Fruit fly (Drosophila melanogaster) whole organism, embryonic: ENCODE data around the gene Pgls.

Source experiments
- Ada2b ChIP-seq: fragments of 200-800 bp; sonication (Bioruptor generic); IDR thresholded peaks from 2 replicates; pipeline ENCODE4 v1.3.6; 2022; ENCODE audit warnings: missing biosample characterization, missing genetic modification characterization
- Adf1 ChIP-seq: fragments of 200-800 bp; sonication (Bioruptor generic); IDR thresholded peaks from 2 replicates; pipeline ENCODE4 v1.3.6; 2022; ENCODE audit warnings: missing biosample characterization, missing genetic modification characterization
- Atf-2 ChIP-seq: fragments of 200-800 bp; sonication (Bioruptor generic); optimal IDR thresholded peaks from 2 replicates; lab custom pipeline; 2016; ENCODE audit warnings: missing biosample characterization, missing genetic modification characterization
- B-H2 ChIP-seq: fragments of 200-800 bp; sonication (Bioruptor generic); optimal IDR thresholded peaks from 2 replicates; lab custom pipeline; 2018; ENCODE audit warnings: missing biosample characterization, mild to moderate bottlenecking, missing genetic modification characterization
- BtbVII ChIP-seq: fragments of 200-800 bp; sonication (Bioruptor generic); optimal IDR thresholded peaks from 3 replicates; lab custom pipeline; 2017; ENCODE audit warnings: missing biosample characterization, mild to moderate bottlenecking, missing genetic modification characterization
- CG11093 ChIP-seq: fragments of 200-800 bp; sonication (Bioruptor generic); IDR thresholded peaks from 3 replicates; pipeline ENCODE4 v1.3.6; 2022; ENCODE audit warnings: missing biosample characterization, missing genetic modification characterization
- CG11398 ChIP-seq: fragments of 200-800 bp; sonication (Bioruptor generic); optimal IDR thresholded peaks from 2 replicates; lab custom pipeline; 2016; ENCODE audit warnings: missing biosample characterization, missing genetic modification characterization
- CG13123 ChIP-seq: fragments of 200-800 bp; sonication (Bioruptor generic); optimal IDR thresholded peaks from 2 replicates; lab custom pipeline; 2016; ENCODE audit warnings: missing biosample characterization, missing genetic modification characterization
- CG15601 ChIP-seq: fragments of 200-800 bp; sonication (Bioruptor generic); optimal IDR thresholded peaks from 3 replicates; lab custom pipeline; 2019; ENCODE audit warnings: missing biosample characterization, mild to moderate bottlenecking, missing genetic modification characterization, moderate library complexity
- CG16815 ChIP-seq: fragments of 200-800 bp; sonication (Bioruptor generic); optimal IDR thresholded peaks from 3 replicates; lab custom pipeline; 2017; ENCODE audit warnings: missing biosample characterization, mild to moderate bottlenecking, missing genetic modification characterization
- CG17328 ChIP-seq: fragments of 200-800 bp; sonication (Bioruptor generic); IDR thresholded peaks from 2 replicates; pipeline ENCODE4 v1.3.6; 2022; ENCODE audit warnings: missing biosample characterization, missing genetic modification characterization
- CG17568 ChIP-seq: fragments of 200-800 bp; sonication (Bioruptor generic); optimal IDR thresholded peaks from 2 replicates; lab custom pipeline; 2018; ENCODE audit warnings: missing biosample characterization, mild to moderate bottlenecking, missing genetic modification characterization, moderate library complexity
- CG18599 ChIP-seq: fragments of 200-800 bp; sonication (Bioruptor generic); optimal IDR thresholded peaks from 3 replicates; lab custom pipeline; 2017; ENCODE audit warnings: missing biosample characterization, missing genetic modification characterization, mild to moderate bottlenecking, moderate library complexity, missing genetic modification reagents
- CG31388 ChIP-seq: fragments of 200-800 bp; sonication (Bioruptor generic); optimal IDR thresholded peaks from 2 replicates; lab custom pipeline; 2016; ENCODE audit warnings: missing biosample characterization, missing genetic modification characterization
- CG3281 ChIP-seq: fragments of 200-800 bp; sonication (Bioruptor generic); optimal IDR thresholded peaks from 3 replicates; lab custom pipeline; 2017; ENCODE audit warnings: missing biosample characterization, mild to moderate bottlenecking, missing genetic modification characterization
- CG3847 ChIP-seq: fragments of 200-800 bp; sonication (Bioruptor generic); IDR thresholded peaks from 2 replicates; pipeline ENCODE4 v1.3.6; 2022; ENCODE audit warnings: missing biosample characterization, missing genetic modification characterization
- CG42726 ChIP-seq: fragments of 200-800 bp; sonication (Bioruptor generic); IDR thresholded peaks from 2 replicates; pipeline ENCODE4 v1.3.6; 2022; ENCODE audit warnings: missing biosample characterization, missing genetic modification characterization; ENCODE audit not compliant: partially characterized antibody
- CG5953 ChIP-seq: fragments of 200-800 bp; sonication (Bioruptor generic); IDR thresholded peaks from 2 replicates; pipeline ENCODE4 v1.3.6; 2022; ENCODE audit warnings: missing biosample characterization, missing genetic modification characterization
- CG7839 ChIP-seq: fragments of 200-800 bp; sonication (Bioruptor generic); optimal IDR thresholded peaks from 3 replicates; lab custom pipeline; 2018; ENCODE audit warnings: missing biosample characterization, mild to moderate bottlenecking, missing genetic modification characterization, moderate library complexity
- CG8765 ChIP-seq: fragments of 200-800 bp; sonication (Bioruptor generic); IDR thresholded peaks from 2 replicates; pipeline ENCODE4 v1.3.6; 2022; ENCODE audit warnings: missing biosample characterization, missing genetic modification characterization
- CG9727 ChIP-seq: fragments of 200-800 bp; sonication (Bioruptor generic); optimal IDR thresholded peaks from 3 replicates; lab custom pipeline; 2017; ENCODE audit warnings: missing biosample characterization, mild to moderate bottlenecking, missing genetic modification characterization
- CG9876 ChIP-seq: fragments of 200-800 bp; sonication (Bioruptor generic); optimal IDR thresholded peaks from 2 replicates; lab custom pipeline; 2016; ENCODE audit warnings: missing biosample characterization, missing genetic modification characterization
- Dbx ChIP-seq: fragments of 200-800 bp; sonication (Bioruptor generic); IDR thresholded peaks from 3 replicates; pipeline ENCODE4 v1.3.6; 2022; ENCODE audit warnings: missing biosample characterization, missing genetic modification characterization
- Fer3 ChIP-seq: fragments of 200-800 bp; sonication (Bioruptor generic); optimal IDR thresholded peaks from 2 replicates; lab custom pipeline; 2018; ENCODE audit warnings: missing biosample characterization, mild to moderate bottlenecking, missing genetic modification characterization, moderate library complexity
- GATAe ChIP-seq: fragments of 200-800 bp; sonication (Bioruptor generic); conservative IDR thresholded peaks from 2 replicates; pipeline ENCODE4 v1.3.6; 2022; ENCODE audit warnings: missing biosample characterization, missing genetic modification characterization
- Gug ChIP-seq: fragments of 200-800 bp; sonication (Bioruptor generic); IDR thresholded peaks from 4 replicates; pipeline ENCODE4 v1.3.6; 2022; ENCODE audit warnings: missing biosample characterization, missing genetic modification characterization
- HmgD ChIP-seq: fragments of 200-800 bp; sonication (Bioruptor generic); optimal IDR thresholded peaks from 3 replicates; lab custom pipeline; 2016; ENCODE audit warnings: missing biosample characterization, missing genetic modification characterization
- HmgZ ChIP-seq: fragments of 200-800 bp; sonication (Bioruptor generic); optimal IDR thresholded peaks from 2 replicates; lab custom pipeline; 2018; ENCODE audit warnings: missing biosample characterization, mild to moderate bottlenecking, missing genetic modification characterization
- Kr ChIP-seq: fragments of 200-800 bp; sonication (Bioruptor generic); optimal IDR thresholded peaks from 2 replicates; lab custom pipeline; 2017; ENCODE audit warnings: missing biosample characterization, mild to moderate bottlenecking, missing genetic modification characterization
- Opbp ChIP-seq: fragments of 200-800 bp; sonication (Bioruptor generic); IDR thresholded peaks from 3 replicates; pipeline ENCODE4 v1.3.6; 2022; ENCODE audit warnings: missing biosample characterization, missing genetic modification characterization; ENCODE audit not compliant: partially characterized antibody
- ab ChIP-seq: fragments of 200-800 bp; sonication (Bioruptor generic); optimal IDR thresholded peaks from 2 replicates; lab custom pipeline; 2016; ENCODE audit warnings: missing biosample characterization, missing genetic modification characterization
- ase ChIP-seq: fragments of 200-800 bp; sonication (Bioruptor generic); IDR thresholded peaks from 3 replicates; pipeline ENCODE4 v1.3.6; 2022; ENCODE audit warnings: missing biosample characterization, missing genetic modification characterization
- chn ChIP-seq: fragments of 200-800 bp; sonication (Bioruptor generic); optimal IDR thresholded peaks from 2 replicates; lab custom pipeline; 2016; ENCODE audit warnings: missing biosample characterization, missing genetic modification characterization
- dan ChIP-seq: fragments of 200-800 bp; sonication (Bioruptor generic); IDR thresholded peaks from 2 replicates; pipeline ENCODE4 v1.3.6; 2022; ENCODE audit warnings: missing biosample characterization, missing genetic modification characterization
- emc ChIP-seq: fragments of 200-800 bp; sonication (Bioruptor generic); optimal IDR thresholded peaks from 2 replicates; lab custom pipeline; 2016; ENCODE audit warnings: missing biosample characterization, missing genetic modification characterization
- ems ChIP-seq: fragments of 200-800 bp; sonication (Bioruptor generic); optimal IDR thresholded peaks from 3 replicates; lab custom pipeline; 2016; ENCODE audit warnings: missing biosample characterization, missing genetic modification characterization
- en ChIP-seq: fragments of 200-800 bp; sonication (Bioruptor generic); optimal IDR thresholded peaks from 2 replicates; lab custom pipeline; 2016; ENCODE audit warnings: missing biosample characterization, missing genetic modification characterization
- ftz-f1 ChIP-seq: fragments of 200-800 bp; sonication (Bioruptor generic); optimal IDR thresholded peaks from 2 replicates; lab custom pipeline; 2016; ENCODE audit warnings: missing biosample characterization, missing genetic modification characterization
- hth ChIP-seq: fragments of >200 bp; optimal IDR thresholded peaks from 2 replicates; lab custom pipeline; 2017; ENCODE audit warnings: inconsistent platforms
- jumu ChIP-seq: fragments of 200-800 bp; sonication (Bioruptor generic); optimal IDR thresholded peaks from 3 replicates; lab custom pipeline; 2016; ENCODE audit warnings: missing biosample characterization, missing genetic modification characterization
- luna ChIP-seq: fragments of 200-800 bp; sonication (Bioruptor generic); optimal IDR thresholded peaks from 2 replicates; lab custom pipeline; 2016; ENCODE audit warnings: missing biosample characterization, missing genetic modification characterization
- nom ChIP-seq: fragments of 200-800 bp; sonication (Bioruptor generic); optimal IDR thresholded peaks from 2 replicates; lab custom pipeline; 2017; ENCODE audit warnings: missing biosample characterization, missing genetic modification characterization, mild to moderate bottlenecking, moderate library complexity, missing genetic modification reagents
- sc ChIP-seq, 3 experiments: fragments of >200 bp in 2 of 3; fragments of 200-800 bp in 1 of 3; sonication (Bioruptor generic) in 1 of 3; optimal IDR thresholded peaks; 2 replicates in 2 of 3; 3 replicates in 1 of 3; lab custom pipeline; 2017; ENCODE audit warnings: mild to moderate bottlenecking in 1 of 3, missing biosample characterization in 1 of 3, missing genetic modification characterization in 1 of 3, missing genetic modification reagents in 1 of 3
- sens ChIP-seq: fragments of 200-800 bp; sonication (Bioruptor generic); peaks from one replicate; lab custom pipeline; 2016; ENCODE audit warnings: missing biosample characterization, missing genetic modification characterization
- sim ChIP-seq: fragments of 200-800 bp; sonication (Bioruptor generic); IDR thresholded peaks from 2 replicates; pipeline ENCODE4 v1.3.6; 2022; ENCODE audit warnings: missing biosample characterization, missing genetic modification characterization
- tin ChIP-seq: fragments of 200-800 bp; sonication (Bioruptor generic); optimal IDR thresholded peaks from 3 replicates; lab custom pipeline; 2016; ENCODE audit warnings: missing biosample characterization, missing genetic modification characterization
- tna ChIP-seq: fragments of 200-800 bp; sonication (Bioruptor generic); IDR thresholded peaks from 2 replicates; pipeline ENCODE4 v1.3.6; 2022; ENCODE audit warnings: missing biosample characterization, missing genetic modification characterization; ENCODE audit not compliant: partially characterized antibody
- toy ChIP-seq: fragments of 200-800 bp; sonication (Bioruptor generic); IDR thresholded peaks from 2 replicates; pipeline ENCODE4 v1.3.6; 2022; ENCODE audit warnings: missing biosample characterization, missing genetic modification characterization
- trem ChIP-seq: fragments of 200-800 bp; optimal IDR thresholded peaks from 3 replicates; lab custom pipeline; 2019; ENCODE audit warnings: missing biosample characterization, mild to moderate bottlenecking, missing genetic modification characterization, moderate library complexity
- unc-4 ChIP-seq: fragments of 200-800 bp; sonication (Bioruptor generic); IDR thresholded peaks from 2 replicates; pipeline ENCODE4 v1.3.6; 2022; ENCODE audit warnings: missing biosample characterization, missing genetic modification characterization; ENCODE audit not compliant: partially characterized antibody
- usp ChIP-seq: fragments of >200 bp; optimal IDR thresholded peaks from 2 replicates; lab custom pipeline; 2017; ENCODE audit warnings: missing biosample characterization, missing genetic modification characterization
- vnd ChIP-seq: fragments of 200-800 bp; sonication (Bioruptor generic); IDR thresholded peaks from 3 replicates; pipeline ENCODE4 v1.3.6; 2022; ENCODE audit warnings: missing biosample characterization, missing genetic modification characterization; ENCODE audit not compliant: partially characterized antibody

Gene Pgls

dm6 chrX:10857376-10857775 is 10.1 kb downstream of the Pgls start, which contains the start of the genes sofe and CG2186 (continued):
- TF ChIP-seq vnd (GFP tag; lab: Robert Waterston, UW): peak; percentile 81
- no peak for TF ChIP-seq nom (GFP tag; lab: Kevin White, UChicago)
- TF ChIP-seq chn (GFP tag; lab: Kevin White, UChicago): peak; percentile 52
- no peak for TF ChIP-seq toy (GFP tag; lab: Robert Waterston, UW)
- no peak for TF ChIP-seq Ada2b
- no peak for TF ChIP-seq ase (GFP tag; lab: Robert Waterston, UW)
- peak; percentile 70 for TF ChIP-seq tna (GFP tag; lab: Robert Waterston, UW)
- peak; percentile 81 for TF ChIP-seq trem (tag; lab: Kevin White, UChicago)
- no peak for TF ChIP-seq sc (optimal IDR thresholded peaks at IDR 0.05; lab: Kevin White, UChicago)
- TF ChIP-seq sc (GFP tag; optimal IDR thresholded peaks at IDR 0.05; lab: Kevin White, UChicago): no peak
- peak; percentile 44 for TF ChIP-seq ems (GFP tag; lab: Kevin White, UChicago)
- TF ChIP-seq BtbVII: no peak
- TF ChIP-seq HmgZ (tag; lab: Kevin White, UChicago): peak; percentile 61
- TF ChIP-seq sim (GFP tag; lab: Robert Waterston, UW): no peak
- TF ChIP-seq luna (GFP tag; lab: Kevin White, UChicago): no peak
- TF ChIP-seq Kr (GFP tag; lab: Kevin White, UChicago): no peak
- no peak for TF ChIP-seq CG18599 (GFP tag; lab: Kevin White, UChicago)
- TF ChIP-seq CG9727 (GFP tag; lab: Kevin White, UChicago): peak; percentile 51
- no peak for TF ChIP-seq ftz-f1 (GFP tag; lab: Kevin White, UChicago)
- no peak for TF ChIP-seq CG11093 (GFP tag; lab: Robert Waterston, UW)
- no peak for TF ChIP-seq CG17568 (GFP tag; lab: Kevin White, UChicago)
- peak; percentile 8 for TF ChIP-seq B-H2 (GFP tag; lab: Kevin White, UChicago)
- peak; percentile 89 for TF ChIP-seq unc-4
- TF ChIP-seq CG3847 (GFP tag; lab: Robert Waterston, UW): peak; percentile 77
- TF ChIP-seq CG31388: peak; percentile 10
- TF ChIP-seq hth (lab: Kevin White, UChicago): no peak
- TF ChIP-seq dan (GFP tag; lab: Robert Waterston, UW): no peak
- TF ChIP-seq Gug (GFP tag; lab: Robert Waterston, UW): peak; percentile 18; the same call in 1 of the 4 replicates
- peak; percentile 16 for TF ChIP-seq CG3281 (GFP tag; lab: Kevin White, UChicago)
- no peak for TF ChIP-seq emc (GFP tag; lab: Kevin White, UChicago)
- TF ChIP-seq CG17328: no peak
- peak; percentile 64 for TF ChIP-seq jumu
- TF ChIP-seq Fer3 (tag; lab: Kevin White, UChicago): peak; percentile 31
- TF ChIP-seq Atf-2 (GFP tag; lab: Kevin White, UChicago): peak; percentile 33
- no peak for TF ChIP-seq CG9876 (GFP tag; lab: Kevin White, UChicago)
- no peak for TF ChIP-seq CG7839 (tag; lab: Kevin White, UChicago)
- peak; percentile 57; the same call in 1 of the 3 replicates for TF ChIP-seq Dbx (GFP tag; lab: Robert Waterston, UW)
- TF ChIP-seq ab (GFP tag; lab: Kevin White, UChicago): no peak
- peak; percentile 5 for TF ChIP-seq CG11398 (GFP tag; lab: Kevin White, UChicago)
- no peak for TF ChIP-seq GATAe (GFP tag; lab: Robert Waterston, UW)
- peak; percentile 30 for TF ChIP-seq CG16815
- TF ChIP-seq CG15601: peak; percentile 45
- TF ChIP-seq CG8765 (GFP tag; lab: Robert Waterston, UW): no peak
- peak; percentile 71 for TF ChIP-seq tin (GFP tag; lab: Kevin White, UChicago)
- peak; percentile 92 for TF ChIP-seq sens (GFP tag; lab: Kevin White, UChicago)
- peak; percentile 75 for TF ChIP-seq Opbp (GFP tag; lab: Robert Waterston, UW)
- TF ChIP-seq CG42726: peak; percentile 56; the same call in 1 of the 2 replicates
- TF ChIP-seq usp: no peak
- TF ChIP-seq HmgD: no peak
- peak; percentile 46 for TF ChIP-seq CG13123
- TF ChIP-seq en (GFP tag; lab: Kevin White, UChicago): no peak
- no peak for TF ChIP-seq Adf1 (GFP tag; lab: Robert Waterston, UW)
- TF ChIP-seq CG5953 (GFP tag; lab: Robert Waterston, UW): no peak
